Fruit fly (Drosophila melanogaster): ENCODE measurements around the gene Nep4.

The Nep4 gene

dm6 chr3R:20617583-20617982 lies 42.1 kb downstream of the Nep4 start, which contains the start of gene CG5466:
CG5466 (plus strand) TSS chr3R:20617883.
- no peak for TF ChIP-seq CG17801 (GFP tag; optimal IDR thresholded peaks at IDR 0.05; ENCODE audit: partially characterized antibody)

DNA sequence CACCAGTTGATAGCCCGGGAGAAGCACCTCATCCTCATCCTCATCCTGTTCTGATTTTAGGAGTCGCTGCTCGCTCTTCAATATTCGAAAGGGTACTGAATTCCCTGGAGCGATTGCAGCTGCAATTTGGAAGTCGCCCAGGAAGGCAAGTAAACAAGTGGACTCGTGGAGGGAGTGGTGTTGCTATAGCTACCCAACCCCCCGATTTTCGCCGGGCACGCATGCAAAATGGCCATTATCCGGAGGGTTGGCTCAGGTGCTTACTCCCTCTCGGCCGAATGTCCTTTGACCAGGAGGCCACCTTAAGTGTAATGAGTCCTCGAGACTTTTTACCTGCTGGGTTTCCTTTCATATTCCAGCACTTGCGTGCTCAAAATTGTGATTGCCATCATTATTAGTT lies 42.9 kb downstream of the Nep4 start, which contains the start of gene CG15923:
Gene CG15923, minus strand, starts transcription at position 101 of the 400 bp plus-strand sequence.
- TF ChIP-seq CG17801 (GFP tag; optimal IDR thresholded peaks at IDR 0.05; ENCODE audit: partially characterized antibody), result no peak

DNA sequence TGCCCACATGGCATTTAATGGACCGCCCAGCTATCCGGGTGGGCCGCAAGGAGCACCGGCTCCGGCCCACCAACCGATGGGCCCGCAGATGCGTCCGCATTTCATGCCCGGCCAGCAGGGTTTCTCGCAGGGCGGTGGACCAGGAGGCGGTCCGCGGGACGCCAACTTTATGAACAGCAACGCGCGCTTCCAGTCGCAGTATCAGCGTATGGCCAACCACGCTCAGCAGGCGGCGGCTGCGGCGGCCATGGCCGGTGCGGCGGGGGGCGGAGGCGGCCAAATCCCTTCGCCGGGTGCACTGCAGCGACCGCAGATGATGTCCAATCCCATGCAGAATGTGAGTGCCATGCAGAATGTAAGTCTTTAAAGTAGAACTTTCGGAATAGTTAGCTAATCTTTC lies 51.5 kb downstream of the Nep4 start:
- TF ChIP-seq CG17801 (GFP tag; optimal IDR thresholded peaks at IDR 0.05; ENCODE audit: partially characterized antibody), result no peak

dm6 chr3R:20605562-20606155 lies 54.0 kb downstream of the Nep4 start:
- no peak for TF ChIP-seq CG17801 (GFP tag; optimal IDR thresholded peaks at IDR 0.05; ENCODE audit: partially characterized antibody)

DNA sequence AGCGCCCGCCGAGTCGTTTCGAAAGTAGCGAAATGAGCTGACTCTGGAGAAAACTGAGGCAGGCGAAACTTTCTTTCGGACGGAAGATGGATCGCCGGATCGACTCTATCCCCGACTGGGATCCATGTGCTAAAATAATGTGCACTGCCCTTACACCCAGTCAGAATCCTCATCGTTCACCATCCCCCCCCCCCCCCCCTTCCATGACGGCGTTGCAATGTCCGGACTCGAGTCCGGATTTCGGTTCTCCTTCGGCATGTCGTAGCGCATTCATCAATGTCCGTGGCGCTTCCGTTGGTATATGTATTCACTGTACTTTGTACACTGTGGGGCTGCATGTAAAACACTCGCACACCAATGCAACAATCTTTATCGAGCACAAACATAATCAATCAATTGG lies 54.6 kb downstream of the Nep4 start:
- TF ChIP-seq CG17801 (GFP tag; optimal IDR thresholded peaks at IDR 0.05; ENCODE audit: partially characterized antibody), result no peak

- TF ChIP-seq CG17801 (GFP tag; optimal IDR thresholded peaks at IDR 0.05; ENCODE audit: partially characterized antibody), result no peak
Measured at dm6 chr3R:20604078-20604477, 55.6 kb downstream of the Nep4 start.

DNA sequence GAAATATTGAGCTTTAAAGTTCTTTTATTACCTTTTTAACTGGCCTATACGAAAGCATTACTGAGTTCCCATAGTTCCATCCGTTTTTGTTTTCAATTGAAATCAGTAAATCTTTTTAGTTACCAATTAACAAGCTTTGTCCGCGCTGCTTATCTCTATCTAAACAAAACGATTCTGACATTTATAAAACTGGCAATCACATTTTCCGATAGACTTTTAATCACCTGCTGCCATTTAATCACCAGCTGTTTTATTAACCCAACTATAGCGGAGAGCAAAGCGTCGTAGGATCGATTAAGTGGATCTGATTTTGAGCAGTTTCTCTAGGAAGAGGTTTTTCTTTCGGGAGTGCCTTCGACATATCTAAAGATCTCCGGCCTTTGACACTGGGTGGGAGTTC lies 57.1 kb downstream of the Nep4 start:
- TF ChIP-seq CG17801 (GFP tag; optimal IDR thresholded peaks at IDR 0.05; ENCODE audit: partially characterized antibody), result no peak
